Worm (Caenorhabditis elegans) whole organism, L2 larva: ENCODE measurements around the gene nhr-188.
A peak's percentile ranks its signal among the peaks of the same experiment; 100 is the strongest.

Source experiments
- R02D3.7 ChIP-seq: fragments of 150-350 bp; optimal IDR thresholded peaks from 2 replicates; lab custom pipeline; 2014; ENCODE audit warnings: missing biosample characterization, missing genetic modification characterization
- Y55F3AM.14 ChIP-seq: fragments of 200-800 bp; sonication (Bioruptor generic); optimal IDR thresholded peaks from 2 replicates; lab custom pipeline; 2018; ENCODE audit warnings: mild to moderate bottlenecking, missing genetic modification characterization, missing compliant biosample characterization
- alr-1 ChIP-seq: fragments of 150-350 bp; optimal IDR thresholded peaks from 2 replicates; lab custom pipeline; 2014; ENCODE audit warnings: missing biosample characterization, missing genetic modification characterization
- aly-2 ChIP-seq: fragments of 150-350 bp; optimal IDR thresholded peaks from 2 replicates; lab custom pipeline; 2014; ENCODE audit warnings: missing biosample characterization, missing genetic modification characterization
- ama-1 ChIP-seq: fragments of 150-350 bp; optimal IDR thresholded peaks from 2 replicates; lab custom pipeline; 2018; ENCODE audit warnings: inconsistent platforms
- blmp-1 ChIP-seq: sonication (generic microtip); optimal IDR thresholded peaks from 2 replicates; lab custom pipeline; 2017; ENCODE audit warnings: missing genetic modification characterization, mild to moderate bottlenecking, missing compliant biosample characterization, antibody characterized with exemption, moderate library complexity; ENCODE audit not compliant: insufficient read depth
- ceh-16 ChIP-seq: fragments of 150-350 bp; optimal IDR thresholded peaks from 2 replicates; lab custom pipeline; 2014; ENCODE audit warnings: missing biosample characterization, missing genetic modification characterization
- crh-2 ChIP-seq: sonication (generic microtip); optimal IDR thresholded peaks from 2 replicates; lab custom pipeline; 2017; ENCODE audit warnings: missing biosample characterization, missing genetic modification characterization
- elt-3 ChIP-seq: sonication (generic microtip); optimal IDR thresholded peaks from 2 replicates; lab custom pipeline; 2017; ENCODE audit warnings: missing biosample characterization, missing genetic modification characterization
- fos-1 ChIP-seq: fragments of 150-350 bp; optimal IDR thresholded peaks from 2 replicates; lab custom pipeline; 2014; ENCODE audit warnings: missing biosample characterization, missing genetic modification characterization
- lin-11 ChIP-seq: fragments of 150-350 bp; sonication (generic microtip); optimal IDR thresholded peaks from 2 replicates; lab custom pipeline; 2014; ENCODE audit warnings: missing biosample characterization, missing genetic modification characterization, inconsistent platforms, mixed read lengths
- lin-39 ChIP-seq: fragments of 150-350 bp; optimal IDR thresholded peaks from 2 replicates; lab custom pipeline; 2014; ENCODE audit warnings: missing biosample characterization, missing genetic modification reagents, missing genetic modification characterization
- mbf-1 ChIP-seq: sonication (generic microtip); optimal IDR thresholded peaks from 2 replicates; lab custom pipeline; 2017; ENCODE audit warnings: missing biosample characterization, missing genetic modification characterization
- mdl-1 ChIP-seq, 2 experiments: fragments of 150-350 bp in 1 of 2; sonication (generic microtip) in 1 of 2; optimal IDR thresholded peaks; 2 replicates each; lab custom pipeline; 2017; ENCODE audit warnings: missing biosample characterization in 2 of 2, missing genetic modification characterization in 2 of 2
- nhr-10 ChIP-seq: sonication (generic microtip); optimal IDR thresholded peaks from 2 replicates; lab custom pipeline; 2017; ENCODE audit warnings: missing biosample characterization, missing genetic modification characterization
- nhr-21 ChIP-seq: fragments of 150-350 bp; optimal IDR thresholded peaks from 2 replicates; lab custom pipeline; 2014; ENCODE audit warnings: missing biosample characterization, missing genetic modification characterization
- nhr-23 ChIP-seq: fragments of 150-350 bp; optimal IDR thresholded peaks from 2 replicates; lab custom pipeline; 2014; ENCODE audit warnings: missing biosample characterization, missing genetic modification reagents, missing genetic modification characterization
- nhr-237 ChIP-seq: fragments of 150-350 bp; optimal IDR thresholded peaks from 2 replicates; lab custom pipeline; 2014; ENCODE audit warnings: missing biosample characterization, missing genetic modification characterization
- nhr-25 ChIP-seq: fragments of 150-350 bp; sonication (generic microtip); optimal IDR thresholded peaks from 3 replicates; lab custom pipeline; 2014; ENCODE audit warnings: missing biosample characterization, missing genetic modification characterization
- nhr-6 ChIP-seq: fragments of 150-350 bp; optimal IDR thresholded peaks from 2 replicates; lab custom pipeline; 2014; ENCODE audit warnings: missing biosample characterization, missing genetic modification characterization
- nhr-77 ChIP-seq: fragments of 150-350 bp; optimal IDR thresholded peaks from 2 replicates; lab custom pipeline; 2014; ENCODE audit warnings: missing biosample characterization, missing genetic modification characterization
- peb-1 ChIP-seq: fragments of 150-350 bp; optimal IDR thresholded peaks from 2 replicates; lab custom pipeline; 2014; ENCODE audit warnings: missing biosample characterization, missing genetic modification characterization
- skn-1 ChIP-seq: sonication (generic microtip); optimal IDR thresholded peaks from 2 replicates; lab custom pipeline; 2017; ENCODE audit warnings: missing biosample characterization, missing genetic modification characterization
- sma-9 ChIP-seq, 2 experiments: fragments of 150-350 bp in 1 of 2; sonication (generic microtip) in 1 of 2; optimal IDR thresholded peaks; 2 replicates each; lab custom pipeline; 2014 to 2016; ENCODE audit warnings: missing genetic modification characterization in 2 of 2, mild to moderate bottlenecking in 1 of 2, missing biosample characterization in 1 of 2, missing compliant biosample characterization in 1 of 2, missing genetic modification reagents in 1 of 2, moderate library complexity in 1 of 2
- snpc-4 ChIP-seq: fragments of 150-350 bp; optimal IDR thresholded peaks from 2 replicates; lab custom pipeline; 2014; ENCODE audit warnings: missing biosample characterization, missing genetic modification characterization
- unc-39 ChIP-seq: fragments of 150-350 bp; optimal IDR thresholded peaks from 2 replicates; lab custom pipeline; 2014; ENCODE audit warnings: missing biosample characterization, missing genetic modification characterization
- unc-55 ChIP-seq: fragments of 150-350 bp; sonication (generic microtip); optimal IDR thresholded peaks from 3 replicates; lab custom pipeline; 2014; ENCODE audit warnings: missing biosample characterization, missing genetic modification reagents, missing genetic modification characterization
- unc-62 ChIP-seq: fragments of 150-350 bp; optimal IDR thresholded peaks from 2 replicates; lab custom pipeline; 2014; ENCODE audit warnings: missing biosample characterization, missing genetic modification reagents, missing genetic modification characterization
- zag-1 ChIP-seq: fragments of 150-350 bp; optimal IDR thresholded peaks from 2 replicates; lab custom pipeline; 2014; ENCODE audit warnings: missing biosample characterization, missing genetic modification characterization

Gene nhr-188

DNA sequence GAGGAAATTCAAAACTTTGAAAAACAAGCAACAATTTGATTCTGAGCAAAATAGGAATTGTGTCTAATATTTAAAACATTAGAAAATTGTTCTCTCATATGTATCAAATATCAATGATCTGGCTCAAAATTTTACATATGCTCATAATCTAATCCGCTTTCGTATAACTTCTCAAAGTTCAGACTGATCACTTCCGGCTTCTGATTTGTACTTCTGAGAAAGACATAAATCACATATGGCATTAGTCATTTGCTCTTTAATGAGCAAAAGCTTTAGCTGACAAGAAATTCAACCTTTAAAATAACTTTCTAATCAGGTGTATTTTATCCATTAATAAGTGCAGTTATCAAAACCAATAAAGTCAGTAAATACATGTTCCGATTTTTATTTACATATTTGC is 1.7 kb downstream of the nhr-188 start:
- TF ChIP-seq unc-55 (GFP tag; lab: Kevin White, UChicago), result no peak
- peak; percentile 66 for TF ChIP-seq sma-9 (GFP tag; optimal IDR thresholded peaks at IDR 0.05; lab: Kevin White, UChicago)
- no peak for TF ChIP-seq sma-9 (tag; optimal IDR thresholded peaks at IDR 0.05; lab: Kevin White, UChicago)
- no peak for TF ChIP-seq mbf-1 (tag; lab: Kevin White, UChicago)
- TF ChIP-seq nhr-21 (tag; lab: Kevin White, UChicago), result peak; percentile 65
- TF ChIP-seq nhr-237, result no peak
- TF ChIP-seq nhr-25 (tag; lab: Kevin White, UChicago), result no peak
- TF ChIP-seq R02D3.7 (tag; lab: Kevin White, UChicago), result no peak
- TF ChIP-seq, all 48 proteins: peak for 2

DNA sequence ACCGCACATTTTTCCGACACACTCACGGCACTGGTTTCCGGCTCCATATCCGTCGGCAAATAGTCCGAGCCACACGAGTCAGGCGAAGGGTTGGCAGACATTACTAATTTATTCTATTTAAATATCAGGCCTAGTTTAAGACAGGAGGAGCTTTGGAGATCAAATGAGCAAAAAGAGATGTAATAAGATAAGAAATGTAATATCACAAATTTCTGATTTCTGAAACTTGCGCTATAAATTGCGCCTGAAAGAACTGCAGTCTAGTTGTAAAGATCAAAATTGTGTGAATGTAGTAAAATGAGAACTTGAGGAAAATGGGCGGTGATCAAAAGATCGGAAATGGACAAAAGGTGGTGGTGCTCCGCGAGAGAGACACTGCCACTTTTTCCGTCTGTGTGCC is 2.8 kb downstream of the nhr-188 start, which contains the start of gene nhr-186:
Gene nhr-186, minus strand, starts transcription at position 101 of the 400 bp plus-strand sequence.
- TF ChIP-seq nhr-23 (tag; lab: Kevin White, UChicago) (no peak), nhr-237 (no peak), zag-1 (no peak), aly-2 (no peak), elt-3 (no peak), Y55F3AM.14 (GFP tag; lab: Kevin White, UChicago) (no peak), sma-9 (GFP tag; optimal IDR thresholded peaks at IDR 0.05; lab: Kevin White, UChicago) (no peak), sma-9 (tag; optimal IDR thresholded peaks at IDR 0.05; lab: Kevin White, UChicago) (no peak), unc-39 (tag; lab: Kevin White, UChicago) (no peak), ama-1 (lab: Kevin White, UChicago) (no peak), snpc-4 (tag; lab: Kevin White, UChicago) (no peak), alr-1 (tag; lab: Kevin White, UChicago) (no peak), blmp-1 (tag; lab: Kevin White, UChicago) (no peak), mdl-1 (tag; optimal IDR thresholded peaks at IDR 0.05; lab: Kevin White, UChicago) (no peak), unc-55 (GFP tag; lab: Kevin White, UChicago) (no peak), lin-39 (no peak), unc-62 (GFP tag; lab: Kevin White, UChicago) (no peak), nhr-10 (tag; lab: Kevin White, UChicago) (no peak), mbf-1 (tag; lab: Kevin White, UChicago) (no peak), peb-1 (tag; lab: Kevin White, UChicago) (no peak), lin-11 (no peak)

DNA sequence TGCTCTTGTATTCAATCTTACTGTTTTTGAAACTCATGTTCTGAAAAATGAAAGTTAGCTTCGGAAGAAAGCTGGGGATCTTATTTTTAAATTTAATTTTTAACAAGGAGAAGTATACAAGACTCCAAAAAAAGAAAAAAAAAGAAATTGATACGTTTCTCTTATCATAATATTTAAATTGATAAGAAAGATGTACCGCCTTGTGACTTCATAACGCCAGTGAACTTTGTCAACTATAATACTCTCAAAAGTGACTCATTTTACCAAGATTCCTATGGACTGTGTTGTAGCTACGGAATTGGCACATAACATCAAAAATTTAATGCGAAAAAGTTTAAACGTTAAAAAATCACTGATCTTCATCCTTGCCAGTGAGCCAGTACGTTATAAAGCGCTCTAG is 5.9 kb downstream of the nhr-188 start:
- no peak for TF ChIP-seq nhr-6
- TF ChIP-seq fos-1 (tag; lab: Kevin White, UChicago), result peak; percentile 86

DNA sequence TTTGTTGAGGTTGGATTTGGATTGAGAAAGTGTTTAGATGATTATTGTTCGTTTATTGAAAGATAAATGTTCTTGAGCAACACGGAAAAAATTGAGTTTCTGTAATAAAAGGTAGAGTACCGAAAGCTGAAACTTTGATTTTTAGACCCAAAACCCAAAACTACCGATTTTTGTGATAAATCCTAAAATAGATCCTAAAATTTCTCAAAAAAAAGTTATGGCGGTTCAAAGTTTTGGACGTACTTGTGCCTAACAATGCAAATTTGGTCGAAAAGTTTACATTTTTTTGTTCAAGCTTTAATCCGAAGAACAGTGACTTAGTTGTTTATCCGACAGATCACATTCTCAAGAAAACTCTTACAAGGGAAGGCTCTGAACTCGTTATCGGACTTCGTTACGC is 10.4 kb downstream of the nhr-188 start, which contains the start of gene nhr-185:
Gene nhr-185, minus strand, starts transcription at position 101 of the 400 bp plus-strand sequence.
- TF ChIP-seq nhr-77 (tag; lab: Kevin White, UChicago) (no peak), snpc-4 (tag; lab: Kevin White, UChicago) (no peak), unc-62 (GFP tag; lab: Kevin White, UChicago) (no peak), nhr-25 (tag; lab: Kevin White, UChicago) (no peak), ceh-16 (no peak)

DNA sequence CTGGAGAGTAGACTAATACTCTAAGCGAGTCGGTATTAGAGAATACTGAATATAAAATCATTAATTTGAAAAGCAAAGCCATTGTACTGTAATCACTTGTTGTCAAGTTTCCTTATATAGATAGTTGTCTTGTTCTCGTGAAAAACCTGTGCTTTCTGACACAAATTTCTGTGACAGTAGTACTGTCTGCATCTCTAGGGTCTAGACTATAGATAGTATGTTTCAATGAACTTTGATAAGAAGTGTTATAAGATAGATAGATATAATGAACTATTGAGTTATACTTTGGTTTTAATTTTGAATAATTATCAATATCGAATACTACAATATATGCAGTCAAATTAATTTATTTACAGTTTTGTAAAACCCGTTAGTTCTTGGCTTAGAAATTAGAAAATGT is 13.7 kb downstream of the nhr-188 start, which contains the start of gene ugt-32:
Gene ugt-32, minus strand, starts transcription at position 82 of the 400 bp plus-strand sequence.
- TF ChIP-seq nhr-237, result no peak
- peak; percentile 38 for TF ChIP-seq fos-1 (tag; lab: Kevin White, UChicago)
- peak; percentile 27 for TF ChIP-seq sma-9 (GFP tag; optimal IDR thresholded peaks at IDR 0.05; lab: Kevin White, UChicago)
- no peak for TF ChIP-seq sma-9 (tag; optimal IDR thresholded peaks at IDR 0.05; lab: Kevin White, UChicago)
- no peak for TF ChIP-seq blmp-1 (tag; lab: Kevin White, UChicago)
- TF ChIP-seq nhr-10 (tag; lab: Kevin White, UChicago), result no peak

DNA sequence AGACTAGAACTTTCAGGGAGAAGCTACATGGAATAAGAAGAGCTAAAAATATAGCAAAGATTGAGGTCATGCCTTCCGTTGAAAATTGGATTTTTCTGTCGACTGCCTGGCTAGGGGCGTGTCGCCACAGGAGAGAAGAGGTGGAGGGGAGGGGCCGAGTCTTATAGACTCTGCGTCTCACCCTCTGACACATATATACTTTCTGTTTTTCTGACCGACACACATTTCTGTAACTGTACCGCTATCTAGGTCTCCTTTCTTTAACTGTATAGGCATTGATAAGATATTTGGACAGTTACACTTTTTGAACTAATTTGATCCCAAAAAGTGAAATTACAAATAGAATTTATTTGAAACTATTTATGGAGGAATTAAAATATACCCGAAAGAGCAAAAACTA is 16.2 kb downstream of the nhr-188 start:
- peak; percentile 53 for TF ChIP-seq fos-1 (tag; lab: Kevin White, UChicago)
- TF ChIP-seq crh-2, result no peak
- TF ChIP-seq skn-1 (tag; lab: Kevin White, UChicago), result no peak

DNA sequence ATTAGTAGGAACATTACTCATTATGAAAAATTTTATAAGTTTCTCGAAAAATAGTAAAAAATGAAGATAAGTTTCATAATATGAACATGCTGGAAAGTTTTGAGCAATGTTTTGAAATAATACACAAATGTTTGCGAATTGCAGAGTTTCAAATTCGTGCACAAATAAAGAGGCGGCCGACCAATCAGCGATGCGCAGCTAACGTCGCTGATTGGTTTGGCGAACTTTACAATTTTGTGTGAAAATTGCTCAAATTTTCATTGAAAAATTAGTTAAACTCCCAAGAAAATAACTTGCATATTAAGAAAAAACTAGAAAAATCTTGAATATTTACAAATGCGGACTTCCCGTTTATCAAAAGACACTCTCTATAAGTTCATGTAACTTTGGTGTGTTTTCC is 25.0 kb downstream of the nhr-188 start:
- TF ChIP-seq crh-2 (no peak), nhr-23 (tag; lab: Kevin White, UChicago) (no peak)
